Worm (Caenorhabditis elegans): Measurements from ENCODE around the gene D1086.6.

Gene D1086.6

ce11 chrV:14093805-14094204 lies 14.2 kb downstream of the D1086.6 start, which contains the start of gene D1086.8:
D1086.8 (plus strand) TSS chrV:14094105.
- TF ChIP-seq daf-16 (GFP tag; optimal IDR thresholded peaks at IDR 0.05) (peak in 1 of 2 experiments; percentile 13), daf-16 (tag; optimal IDR thresholded peaks at IDR 0.05) (no peak), daf-19 (GFP tag; conservative IDR thresholded peaks at IDR 0.05) (no peak), lsy-2 (tag; optimal IDR thresholded peaks at IDR 0.05) (peak in 1 of 2 experiments; percentile 17), spr-3 (GFP tag; optimal IDR thresholded peaks at IDR 0.05) (no peak)

- TF ChIP-seq zag-1 (tag; optimal IDR thresholded peaks at IDR 0.05) (no peak), F37D6.2 (tag; optimal IDR thresholded peaks at IDR 0.05) (no peak), mes-2 (tag; optimal IDR thresholded peaks at IDR 0.05; ENCODE audit: poor library complexity, severe bottlenecking) (no peak), rbr-2 (tag; optimal IDR thresholded peaks at IDR 0.05) (no peak), ctbp-1 (GFP tag; IDR thresholded peaks at IDR 0.05) (no peak), ceh-62 (tag; optimal IDR thresholded peaks at IDR 0.05) (no peak), tag-97 (GFP tag; IDR thresholded peaks at IDR 0.05) (no peak), T26A8.4 (GFP tag; IDR thresholded peaks at IDR 0.05) (no peak), saeg-2 (GFP tag; IDR thresholded peaks at IDR 0.05) (no peak), unc-130 (GFP tag; optimal IDR thresholded peaks at IDR 0.05) (no peak), lsy-2 (tag; optimal IDR thresholded peaks at IDR 0.05) (no peak), nhr-11 (tag; optimal IDR thresholded peaks at IDR 0.05) (no peak), nhr-77 (tag; optimal IDR thresholded peaks at IDR 0.05) (no peak), pha-4 (GFP tag; IDR thresholded peaks at IDR 0.05) (no peak), pha-4 (tag; optimal IDR thresholded peaks at IDR 0.05) (no peak), set-16 (GFP tag; IDR thresholded peaks at IDR 0.05) (no peak), T20F7.1 (GFP tag; optimal IDR thresholded peaks at IDR 0.05) (no peak), lin-29 (GFP tag; IDR thresholded peaks at IDR 0.05) (no peak), nhr-237 (tag; optimal IDR thresholded peaks at IDR 0.05) (no peak), mxl-2 (GFP tag; conservative IDR thresholded peaks at IDR 0.05) (no peak)
These were observed 14.9 kb downstream of the D1086.6 start for ce11 chrV:14094546-14094945.

ce11 chrV:14094953-14095352 lies 15.4 kb downstream of the D1086.6 start:
- peak; percentile 67 for TF ChIP-seq nhr-28 (tag; optimal IDR thresholded peaks at IDR 0.05)
- peak; percentile 70 for TF ChIP-seq aha-1 (tag)
- no peak for TF ChIP-seq ceh-32 (tag; optimal IDR thresholded peaks at IDR 0.05; ENCODE audit: poor library complexity)
- TF ChIP-seq unc-62 (GFP tag; optimal IDR thresholded peaks at IDR 0.05 in 1 of 2): peak in 1 of 2 experiments; percentile 81
- TF ChIP-seq unc-62 (tag; optimal IDR thresholded peaks at IDR 0.05): no peak
- TF ChIP-seq hlh-11 (tag; optimal IDR thresholded peaks at IDR 0.05): peak; percentile 15
- peak in 1 of 2 experiments; percentile 41 for TF ChIP-seq mdl-1 (tag; optimal IDR thresholded peaks at IDR 0.05)
- TF ChIP-seq ceh-20 (GFP tag; IDR thresholded peaks at IDR 0.05): peak; percentile 83
- no peak for TF ChIP-seq daf-16 (GFP tag; optimal IDR thresholded peaks at IDR 0.05)
- no peak for TF ChIP-seq daf-16 (tag; optimal IDR thresholded peaks at IDR 0.05)
- no peak for TF ChIP-seq D1046.2 (GFP tag; IDR thresholded peaks at IDR 0.05)
- TF ChIP-seq ceh-28 (tag; optimal IDR thresholded peaks at IDR 0.05): no peak
- peak; percentile 72 for TF ChIP-seq mxl-3 (GFP tag; optimal IDR thresholded peaks at IDR 0.05)
- TF ChIP-seq nhr-25 (tag; optimal IDR thresholded peaks at IDR 0.05; ENCODE audit: borderline replicate concordance, insufficient read depth): peak; percentile 35
- peak; percentile 60 for TF ChIP-seq hlh-30 (tag; optimal IDR thresholded peaks at IDR 0.05; ENCODE audit: insufficient read depth)

- TF ChIP-seq ZK337.2 (GFP tag; IDR thresholded peaks at IDR 0.05) (no peak), unc-62 (GFP tag; optimal IDR thresholded peaks at IDR 0.05 in 1 of 2) (peak in 1 of 2 experiments; percentile 45), unc-62 (tag; optimal IDR thresholded peaks at IDR 0.05) (no peak)
These were observed 17.8 kb downstream of the D1086.6 start for ce11 chrV:14097358-14097757.
